Fruit fly (Drosophila melanogaster) whole organism, prepupa: ENCODE data around the gene fz2.

ENCODE experiments used
- CG16779 ChIP-seq: fragments of 200-800 bp; sonication (Bioruptor generic); optimal IDR thresholded peaks from 3 replicates; lab custom pipeline; 2017; ENCODE audit warnings: missing biosample characterization, mild to moderate bottlenecking, missing genetic modification characterization
- CG34406 ChIP-seq: fragments of 200-800 bp; sonication (Bioruptor generic); optimal IDR thresholded peaks from 3 replicates; lab custom pipeline; 2016; ENCODE audit warnings: missing biosample characterization, missing genetic modification characterization
- Eip75B ChIP-seq: fragments of 200-800 bp; sonication (Bioruptor generic); optimal IDR thresholded peaks from 3 replicates; lab custom pipeline; 2016; ENCODE audit warnings: missing biosample characterization, missing genetic modification characterization
- Eip93F ChIP-seq: fragments of 200-800 bp; sonication (Bioruptor generic); optimal IDR thresholded peaks from 2 replicates; lab custom pipeline; 2016; ENCODE audit warnings: missing biosample characterization, mild to moderate bottlenecking, missing genetic modification characterization
- Gug ChIP-seq: fragments of 200-800 bp; sonication (Bioruptor generic); IDR thresholded peaks from 2 replicates; pipeline ENCODE4 v1.3.6; 2022; ENCODE audit warnings: missing biosample characterization, missing genetic modification characterization
- OdsH ChIP-seq: fragments of 200-800 bp; sonication (Bioruptor generic); optimal IDR thresholded peaks from 3 replicates; lab custom pipeline; 2016; ENCODE audit warnings: missing biosample characterization, missing genetic modification characterization
- cyc ChIP-seq: fragments of 200-800 bp; sonication (Bioruptor generic); optimal IDR thresholded peaks from 3 replicates; lab custom pipeline; 2016; ENCODE audit warnings: missing biosample characterization, missing genetic modification characterization

dm6 chr3L:19228857-19229398 is 6.2 kb downstream of the fz2 start:
- TF ChIP-seq Eip75B (GFP tag; lab: Kevin White, UChicago) (no peak), OdsH (GFP tag; lab: Kevin White, UChicago) (no peak), Gug (GFP tag; lab: Robert Waterston, UW) (no peak), cyc (GFP tag; lab: Kevin White, UChicago) (no peak), CG34406 (GFP tag; lab: Kevin White, UChicago) (no peak), CG16779 (tag; lab: Kevin White, UChicago) (no peak), Eip93F (GFP tag; lab: Kevin White, UChicago) (no peak)
